Fruit fly (Drosophila melanogaster) whole organism, embryonic: Measurements from ENCODE around the gene Cand1.

Experiments used
- Atf-2 ChIP-seq: fragments of 200-800 bp; sonication (Bioruptor generic); optimal IDR thresholded peaks from 2 replicates; lab custom pipeline; 2016; ENCODE audit warnings: missing biosample characterization, missing genetic modification characterization
- CG10147 ChIP-seq: fragments of 200-800 bp; sonication (Bioruptor generic); optimal IDR thresholded peaks from 2 replicates; lab custom pipeline; 2019; ENCODE audit warnings: missing biosample characterization, mild to moderate bottlenecking, missing genetic modification characterization, moderate library complexity
- CG10321 ChIP-seq: fragments of 200-800 bp; sonication (Bioruptor generic); IDR thresholded peaks from 2 replicates; pipeline ENCODE4 v1.3.6; 2022; ENCODE audit warnings: missing biosample characterization, missing genetic modification characterization
- CG10366 ChIP-seq: fragments of 200-800 bp; sonication (Bioruptor generic); IDR thresholded peaks from 2 replicates; pipeline ENCODE4 v1.3.6; 2022; ENCODE audit warnings: missing biosample characterization, missing genetic modification characterization
- CG11093 ChIP-seq: fragments of 200-800 bp; sonication (Bioruptor generic); IDR thresholded peaks from 3 replicates; pipeline ENCODE4 v1.3.6; 2022; ENCODE audit warnings: missing biosample characterization, missing genetic modification characterization
- CG12155 ChIP-seq: fragments of 200-800 bp; sonication (Bioruptor generic); optimal IDR thresholded peaks from 3 replicates; lab custom pipeline; 2016; ENCODE audit warnings: missing biosample characterization, missing genetic modification characterization
- CG12659 ChIP-seq: fragments of 200-800 bp; sonication (Bioruptor generic); optimal IDR thresholded peaks from 3 replicates; lab custom pipeline; 2017; ENCODE audit warnings: mild to moderate bottlenecking, missing biosample characterization, missing genetic modification reagents, missing genetic modification characterization
- CG15011 ChIP-seq: fragments of 200-800 bp; sonication (Bioruptor generic); optimal IDR thresholded peaks from 3 replicates; lab custom pipeline; 2018; ENCODE audit warnings: missing biosample characterization, mild to moderate bottlenecking, missing genetic modification characterization
- CG1603 ChIP-seq: fragments of 200-800 bp; sonication (Bioruptor generic); optimal IDR thresholded peaks from 2 replicates; lab custom pipeline; 2019; ENCODE audit warnings: missing biosample characterization, mild to moderate bottlenecking, missing genetic modification characterization, moderate library complexity
- CG17328 ChIP-seq: fragments of 200-800 bp; sonication (Bioruptor generic); IDR thresholded peaks from 2 replicates; pipeline ENCODE4 v1.3.6; 2022; ENCODE audit warnings: missing biosample characterization, missing genetic modification characterization
- CG17385 ChIP-seq: fragments of 200-800 bp; sonication (Bioruptor generic); optimal IDR thresholded peaks from 3 replicates; lab custom pipeline; 2018; ENCODE audit warnings: missing biosample characterization, mild to moderate bottlenecking, missing genetic modification characterization
- CG18011 ChIP-seq: fragments of 200-800 bp; sonication (Bioruptor generic); optimal IDR thresholded peaks from 2 replicates; lab custom pipeline; 2017; ENCODE audit warnings: missing biosample characterization, missing genetic modification characterization, mild to moderate bottlenecking, moderate library complexity, missing genotype
- CG2678 ChIP-seq: fragments of 200-800 bp; sonication (Bioruptor generic); optimal IDR thresholded peaks from 3 replicates; lab custom pipeline; 2019; ENCODE audit warnings: missing biosample characterization, mild to moderate bottlenecking, missing genetic modification characterization, moderate library complexity
- CG33213 ChIP-seq: fragments of 200-800 bp; sonication (Bioruptor generic); optimal IDR thresholded peaks from 3 replicates; lab custom pipeline; 2016; ENCODE audit warnings: missing biosample characterization, missing genetic modification characterization
- CG43689 ChIP-seq: fragments of 200-800 bp; sonication (Bioruptor generic); IDR thresholded peaks from 2 replicates; pipeline ENCODE4 v1.3.6; 2022; ENCODE audit warnings: missing biosample characterization, missing genetic modification characterization
- CG4854 ChIP-seq: fragments of 200-800 bp; sonication (Bioruptor generic); optimal IDR thresholded peaks from 2 replicates; lab custom pipeline; 2016; ENCODE audit warnings: missing biosample characterization, missing genetic modification characterization, inconsistent platforms
- CG5180 ChIP-seq: fragments of 200-800 bp; sonication (Bioruptor generic); optimal IDR thresholded peaks from 3 replicates; lab custom pipeline; 2017; ENCODE audit warnings: missing biosample characterization, missing genetic modification characterization, mild to moderate bottlenecking, moderate library complexity, missing genetic modification reagents
- CG6175 ChIP-seq: fragments of 200-800 bp; sonication (Bioruptor generic); IDR thresholded peaks from 3 replicates; pipeline ENCODE4 v1.3.6; 2022; ENCODE audit warnings: missing biosample characterization, missing genetic modification characterization
- CG7745 ChIP-seq: fragments of 200-800 bp; sonication (Bioruptor generic); optimal IDR thresholded peaks from 2 replicates; lab custom pipeline; 2018; ENCODE audit warnings: missing biosample characterization, mild to moderate bottlenecking, missing genetic modification characterization, moderate library complexity
- CG7786 ChIP-seq: fragments of 200-800 bp; sonication (Bioruptor generic); optimal IDR thresholded peaks from 2 replicates; lab custom pipeline; 2016; ENCODE audit warnings: missing biosample characterization, missing genetic modification characterization
- CG7987 ChIP-seq: fragments of 200-800 bp; sonication (Bioruptor generic); optimal IDR thresholded peaks from 2 replicates; lab custom pipeline; 2018; ENCODE audit warnings: missing biosample characterization, mild to moderate bottlenecking, missing genetic modification characterization, moderate library complexity
- CG9817 ChIP-seq: fragments of 200-800 bp; sonication (Bioruptor generic); optimal IDR thresholded peaks from 2 replicates; lab custom pipeline; 2018; ENCODE audit warnings: missing biosample characterization, mild to moderate bottlenecking, missing genetic modification characterization, moderate library complexity
- CrebB ChIP-seq: fragments of 200-800 bp; sonication (Bioruptor generic); optimal IDR thresholded peaks from 3 replicates; lab custom pipeline; 2018; ENCODE audit warnings: missing biosample characterization, mild to moderate bottlenecking, missing genetic modification characterization
- Deaf1 ChIP-seq: fragments of 200-800 bp; optimal IDR thresholded peaks from 3 replicates; lab custom pipeline; 2019; ENCODE audit warnings: missing biosample characterization, mild to moderate bottlenecking, missing genetic modification characterization, moderate library complexity
- Ets65A ChIP-seq: fragments of 200-800 bp; sonication (Bioruptor generic); peaks from one replicate; lab custom pipeline; 2016; ENCODE audit warnings: missing biosample characterization, missing genetic modification characterization
- HLH54F ChIP-seq: fragments of 200-800 bp; sonication (Bioruptor generic); optimal IDR thresholded peaks from 3 replicates; lab custom pipeline; 2016; ENCODE audit warnings: missing biosample characterization, missing genetic modification characterization
- Xbp1 ChIP-seq: fragments of 200-800 bp; sonication (Bioruptor generic); optimal IDR thresholded peaks from 3 replicates; lab custom pipeline; 2016; ENCODE audit warnings: missing biosample characterization, mild to moderate bottlenecking, missing genetic modification characterization
- amos ChIP-seq: fragments of 200-800 bp; sonication (Bioruptor generic); IDR thresholded peaks from 2 replicates; pipeline ENCODE4 v1.3.6; 2022; ENCODE audit warnings: missing biosample characterization, missing genetic modification characterization; ENCODE audit not compliant: partially characterized antibody
- az2 ChIP-seq: fragments of 200-800 bp; sonication (Bioruptor generic); optimal IDR thresholded peaks from 3 replicates; lab custom pipeline; 2016; ENCODE audit warnings: missing biosample characterization, missing genetic modification characterization
- bcd ChIP-seq: fragments of 200-800 bp; sonication (Bioruptor generic); optimal IDR thresholded peaks from 2 replicates; lab custom pipeline; 2017; ENCODE audit warnings: missing biosample characterization, mild to moderate bottlenecking, missing genetic modification characterization
- bowl ChIP-seq: fragments of 200-800 bp; sonication (Bioruptor generic); IDR thresholded peaks from 2 replicates; pipeline ENCODE4 v1.3.6; 2022; ENCODE audit warnings: missing biosample characterization, missing genetic modification characterization
- cad ChIP-seq: fragments of >200 bp; optimal IDR thresholded peaks from 2 replicates; lab custom pipeline; 2017; ENCODE audit warnings: missing biosample characterization, missing genetic modification characterization
- chn ChIP-seq: fragments of 200-800 bp; sonication (Bioruptor generic); optimal IDR thresholded peaks from 2 replicates; lab custom pipeline; 2016; ENCODE audit warnings: missing biosample characterization, missing genetic modification characterization
- dati ChIP-seq: fragments of 200-800 bp; sonication (Bioruptor generic); IDR thresholded peaks from 2 replicates; pipeline ENCODE4 v1.3.6; 2022; ENCODE audit warnings: missing biosample characterization, missing genetic modification characterization
- dpn ChIP-seq, 2 experiments: fragments of 200-800 bp; sonication (Bioruptor generic); optimal IDR thresholded peaks; 3 replicates each; lab custom pipeline; 2016; ENCODE audit warnings: missing biosample characterization in 2 of 2, missing genetic modification characterization in 2 of 2
- fd102C ChIP-seq: fragments of 200-800 bp; sonication (Bioruptor generic); optimal IDR thresholded peaks from 2 replicates; lab custom pipeline; 2018; ENCODE audit warnings: missing biosample characterization, mild to moderate bottlenecking, missing genetic modification characterization, moderate library complexity
- fd64A ChIP-seq: fragments of 200-800 bp; sonication (Bioruptor generic); optimal IDR thresholded peaks from 3 replicates; lab custom pipeline; 2018; ENCODE audit warnings: missing biosample characterization, mild to moderate bottlenecking, missing genetic modification characterization
- fd96Cb ChIP-seq: fragments of 200-800 bp; sonication (Bioruptor generic); optimal IDR thresholded peaks from 2 replicates; lab custom pipeline; 2018; ENCODE audit warnings: missing biosample characterization, mild to moderate bottlenecking, missing genetic modification characterization, moderate library complexity
- ham ChIP-seq: fragments of 200-800 bp; sonication (Bioruptor generic); IDR thresholded peaks from 2 replicates; pipeline ENCODE4 v1.3.6; 2022; ENCODE audit warnings: missing biosample characterization, missing genetic modification characterization
- mld ChIP-seq: fragments of 200-800 bp; sonication (Bioruptor generic); IDR thresholded peaks from 3 replicates; pipeline ENCODE4 v1.3.6; 2022; ENCODE audit warnings: missing biosample characterization, missing genetic modification characterization; ENCODE audit not compliant: partially characterized antibody
- p53 ChIP-seq: fragments of 200-800 bp; sonication (Bioruptor generic); optimal IDR thresholded peaks from 2 replicates; lab custom pipeline; 2016; ENCODE audit warnings: missing biosample characterization, missing genetic modification characterization
- prd ChIP-seq, 3 experiments: fragments of >200 bp in 2 of 3; fragments of 200-800 bp in 1 of 3; sonication (Bioruptor generic) in 1 of 3; optimal IDR thresholded peaks in 2 of 3; IDR thresholded peaks in 1 of 3; 2 replicates in 2 of 3; 3 replicates in 1 of 3; pipeline versions ENCODE4 v1.3.6 to Lab custom; 2017 to 2022; ENCODE audit warnings: missing biosample characterization in 1 of 3, missing genetic modification characterization in 1 of 3
- pum ChIP-seq: fragments of 200-800 bp; sonication (Bioruptor generic); optimal IDR thresholded peaks from 2 replicates; lab custom pipeline; 2016; ENCODE audit warnings: missing biosample characterization, missing genetic modification characterization
- sens ChIP-seq: fragments of 200-800 bp; sonication (Bioruptor generic); peaks from one replicate; lab custom pipeline; 2016; ENCODE audit warnings: missing biosample characterization, missing genetic modification characterization
- sim ChIP-seq: fragments of 200-800 bp; sonication (Bioruptor generic); IDR thresholded peaks from 2 replicates; pipeline ENCODE4 v1.3.6; 2022; ENCODE audit warnings: missing biosample characterization, missing genetic modification characterization
- sob ChIP-seq: fragments of 200-800 bp; sonication (Bioruptor generic); IDR thresholded peaks from 2 replicates; pipeline ENCODE4 v1.3.6; 2022; ENCODE audit warnings: missing biosample characterization, missing genetic modification characterization
- unc-4 ChIP-seq: fragments of 200-800 bp; sonication (Bioruptor generic); IDR thresholded peaks from 2 replicates; pipeline ENCODE4 v1.3.6; 2022; ENCODE audit warnings: missing biosample characterization, missing genetic modification characterization; ENCODE audit not compliant: partially characterized antibody
- vnd ChIP-seq: fragments of 200-800 bp; sonication (Bioruptor generic); IDR thresholded peaks from 3 replicates; pipeline ENCODE4 v1.3.6; 2022; ENCODE audit warnings: missing biosample characterization, missing genetic modification characterization; ENCODE audit not compliant: partially characterized antibody

Gene Cand1

DNA sequence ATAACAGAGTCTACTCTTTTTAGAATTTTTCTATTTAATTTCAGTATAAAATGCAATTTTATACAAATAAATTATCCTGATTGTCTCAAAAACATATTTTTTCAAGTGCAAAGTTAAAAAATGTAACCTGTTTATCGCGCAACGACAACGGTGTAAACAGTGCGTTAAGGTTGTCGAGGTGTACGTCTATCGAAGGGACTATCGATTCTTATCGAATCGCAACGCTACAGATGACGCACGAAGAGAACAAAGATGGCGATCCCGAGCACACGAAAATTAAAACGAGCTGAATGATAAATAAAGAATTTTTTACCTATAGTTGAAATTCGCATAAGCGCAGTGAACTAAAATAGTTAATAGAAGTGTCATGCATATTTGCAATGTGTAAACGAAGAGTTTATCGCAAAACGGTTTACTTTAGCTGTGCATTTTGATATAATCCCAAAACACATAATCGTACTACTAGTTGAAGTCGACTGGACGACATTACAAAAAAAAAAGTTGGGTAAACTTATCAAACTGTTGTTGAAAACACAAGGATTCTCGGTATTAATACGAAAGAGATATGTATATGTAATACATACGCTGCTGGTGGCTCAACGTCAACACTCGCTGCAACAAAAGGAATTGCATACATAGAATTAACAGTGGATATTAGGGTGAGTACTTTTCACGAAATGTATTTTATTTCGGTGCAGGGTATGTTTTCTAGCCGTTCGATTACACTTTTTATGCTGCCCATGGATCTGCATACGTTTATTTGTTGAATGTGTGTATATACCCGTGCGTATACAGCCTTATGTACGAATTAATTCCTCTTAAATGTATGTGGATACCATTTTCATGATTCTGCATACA lies 25.6 kb upstream of the Cand1 start, which contains the start of gene da (continued):
- peak; percentile 26 for TF ChIP-seq CG17385 (GFP tag; lab: Kevin White, UChicago)
- TF ChIP-seq p53, result peak; percentile 12
- peak; percentile 63 to 69 for TF ChIP-seq dpn (GFP tag; optimal IDR thresholded peaks at IDR 0.05; lab: Kevin White, UChicago)
- TF ChIP-seq CG10321 (GFP tag; lab: Robert Waterston, UW), result no peak
- no peak for TF ChIP-seq Atf-2 (GFP tag; lab: Kevin White, UChicago)
- TF ChIP-seq unc-4 (GFP tag; lab: Robert Waterston, UW), result peak; percentile 54; the same call in 1 of the 2 replicates
- TF ChIP-seq cad (GFP tag; lab: Kevin White, UChicago), result no peak
- peak; percentile 68 for TF ChIP-seq az2 (GFP tag; lab: Kevin White, UChicago)
- peak; percentile 66; the same call in 1 of the 2 replicates for TF ChIP-seq amos
- TF ChIP-seq prd (optimal IDR thresholded peaks at IDR 0.05; lab: Kevin White, UChicago), result no peak
- TF ChIP-seq prd (GFP tag; IDR thresholded peaks at IDR 0.05; lab: Robert Waterston, UW), result peak; percentile 74
- peak; percentile 65 for TF ChIP-seq HLH54F (GFP tag; lab: Kevin White, UChicago)
- TF ChIP-seq CG7987, result peak; percentile 45
- TF ChIP-seq fd102C (GFP tag; lab: Kevin White, UChicago), result no peak
- TF ChIP-seq CG1603, result peak; percentile 97
- TF ChIP-seq ham (GFP tag; lab: Robert Waterston, UW), result no peak
- no peak for TF ChIP-seq fd64A
- no peak for TF ChIP-seq CG11093 (GFP tag; lab: Robert Waterston, UW)
- TF ChIP-seq Xbp1, result peak; percentile 73
- TF ChIP-seq CG7786 (GFP tag; lab: Kevin White, UChicago), result peak; percentile 55
- peak; percentile 63; the same call in 1 of the 2 replicates for TF ChIP-seq CG10366 (GFP tag; lab: Robert Waterston, UW)
- TF ChIP-seq CG2678 (tag; lab: Kevin White, UChicago), result peak; percentile 63
- no peak for TF ChIP-seq bowl (GFP tag; lab: Robert Waterston, UW)
- no peak; the same call in 2 of the 3 replicates for TF ChIP-seq vnd (GFP tag; lab: Robert Waterston, UW)
- TF ChIP-seq chn (GFP tag; lab: Kevin White, UChicago), result peak; percentile 46
- peak; percentile 78 for TF ChIP-seq Ets65A (GFP tag; lab: Kevin White, UChicago)
- TF ChIP-seq CrebB (tag; lab: Kevin White, UChicago), result peak; percentile 43
- TF ChIP-seq CG7745 (tag; lab: Kevin White, UChicago), result no peak
- peak; percentile 56 for TF ChIP-seq pum (GFP tag; lab: Kevin White, UChicago)
- no peak for TF ChIP-seq CG6175 (GFP tag; lab: Robert Waterston, UW)
- peak; percentile 50 for TF ChIP-seq CG12155 (GFP tag; lab: Kevin White, UChicago)
- TF ChIP-seq CG17328 (GFP tag; lab: Robert Waterston, UW), result peak; percentile 55
- peak; percentile 94 for TF ChIP-seq sens (GFP tag; lab: Kevin White, UChicago)
- TF ChIP-seq CG43689 (GFP tag; lab: Robert Waterston, UW), result no peak
- TF ChIP-seq sim (GFP tag; lab: Robert Waterston, UW), result no peak
- no peak for TF ChIP-seq CG9817 (tag; lab: Kevin White, UChicago)
- peak; percentile 91 for TF ChIP-seq CG12659 (GFP tag; lab: Kevin White, UChicago)
- no peak for TF ChIP-seq CG5180
- peak; percentile 64 for TF ChIP-seq fd96Cb (tag; lab: Kevin White, UChicago)
- TF ChIP-seq CG33213 (GFP tag; lab: Kevin White, UChicago), result peak; percentile 22
- TF ChIP-seq CG4854 (GFP tag; lab: Kevin White, UChicago), result peak; percentile 8
- no peak for TF ChIP-seq mld (GFP tag; lab: Robert Waterston, UW)
- no peak for TF ChIP-seq CG15011 (GFP tag; lab: Kevin White, UChicago)
- TF ChIP-seq CG10147 (GFP tag; lab: Kevin White, UChicago), result no peak
- TF ChIP-seq sob (GFP tag; lab: Robert Waterston, UW), result peak; percentile 62; the same call in 1 of the 2 replicates
- peak; percentile 98 for TF ChIP-seq Deaf1 (tag; lab: Kevin White, UChicago)
- TF ChIP-seq bcd, result peak; percentile 58
- peak; percentile 20 for TF ChIP-seq CG18011 (GFP tag; lab: Kevin White, UChicago)
- TF ChIP-seq dati, result no peak
